Worm (Caenorhabditis elegans): ENCODE data around the gene B0457.4.
A peak's percentile ranks its signal among the peaks of the same experiment; 100 is the strongest.

Gene B0457.4

ce11 chrII:8911929-8912328 is at the start of gene B0457.4:
Gene B0457.4 (minus strand): TSS chrII:8912029.
- TF ChIP-seq lin-15B (tag; optimal IDR thresholded peaks at IDR 0.05) (no peak), skn-1 (tag; optimal IDR thresholded peaks at IDR 0.05) (no peak), nhr-71 (tag; optimal IDR thresholded peaks at IDR 0.05) (no peak), xbp-1 (tag; optimal IDR thresholded peaks at IDR 0.05) (no peak), mab-9 (GFP tag; IDR thresholded peaks at IDR 0.05) (no peak), blmp-1 (tag; optimal IDR thresholded peaks at IDR 0.05) (no peak)

ce11 chrII:8961450-8961849 is 49.6 kb upstream of the B0457.4 start:
- no peak for TF ChIP-seq mep-1 (tag; optimal IDR thresholded peaks at IDR 0.05)
- no peak for TF ChIP-seq ces-1 (GFP tag; optimal IDR thresholded peaks at IDR 0.05)
- no peak for TF ChIP-seq lin-39 (tag; optimal IDR thresholded peaks at IDR 0.05)
- TF ChIP-seq vab-15 (tag; optimal IDR thresholded peaks at IDR 0.05) = no peak
- TF ChIP-seq snpc-4 (tag; optimal IDR thresholded peaks at IDR 0.05) = no peak
- peak; percentile 62 for TF ChIP-seq rnt-1 (tag; optimal IDR thresholded peaks at IDR 0.05)
- TF ChIP-seq ceh-88 (GFP tag; IDR thresholded peaks at IDR 0.05) = no peak
- TF ChIP-seq nhr-47 (tag; optimal IDR thresholded peaks at IDR 0.05) = no peak
- TF ChIP-seq mab-9 (GFP tag; IDR thresholded peaks at IDR 0.05) = no peak
- no peak for TF ChIP-seq unc-86 (tag; optimal IDR thresholded peaks at IDR 0.05)
- no peak for TF ChIP-seq zag-1 (tag; optimal IDR thresholded peaks at IDR 0.05)
- TF ChIP-seq ets-5 (GFP tag; IDR thresholded peaks at IDR 0.05) = no peak
- no peak for TF ChIP-seq snu-23 (GFP tag; optimal IDR thresholded peaks at IDR 0.05)
- no peak for TF ChIP-seq sup-37 (GFP tag; optimal IDR thresholded peaks at IDR 0.05)
- TF ChIP-seq fos-1 (tag; optimal IDR thresholded peaks at IDR 0.05) = no peak
- no peak for TF ChIP-seq nhr-90 (tag; optimal IDR thresholded peaks at IDR 0.05; ENCODE audit: poor library complexity)
- no peak for TF ChIP-seq zip-4 (GFP tag; optimal IDR thresholded peaks at IDR 0.05)
- no peak for TF ChIP-seq jun-1 (tag; optimal IDR thresholded peaks at IDR 0.05)
- no peak for TF ChIP-seq Y116A8C.19 (tag; optimal IDR thresholded peaks at IDR 0.05; ENCODE audit: borderline replicate concordance)
- no peak for TF ChIP-seq mdl-1 (tag; optimal IDR thresholded peaks at IDR 0.05)
- peak; percentile 42 for TF ChIP-seq lin-14 (GFP tag; optimal IDR thresholded peaks at IDR 0.05)
- TF ChIP-seq skn-1 (tag; optimal IDR thresholded peaks at IDR 0.05) = no peak
- no peak for TF ChIP-seq nhr-28 (tag; optimal IDR thresholded peaks at IDR 0.05)
- no peak for TF ChIP-seq egl-13 (tag; optimal IDR thresholded peaks at IDR 0.05)
- no peak for TF ChIP-seq lin-35 (GFP tag; optimal IDR thresholded peaks at IDR 0.05)
- peak; percentile 15 for TF ChIP-seq nhr-71 (tag; optimal IDR thresholded peaks at IDR 0.05)
- no peak for TF ChIP-seq aha-1 (tag; optimal IDR thresholded peaks at IDR 0.05)
- TF ChIP-seq pag-3 (tag; optimal IDR thresholded peaks at IDR 0.05; ENCODE audit: borderline replicate concordance, insufficient read depth) = no peak
- TF ChIP-seq C16A3.4 (tag; optimal IDR thresholded peaks at IDR 0.05) = no peak
- TF ChIP-seq dpl-1 (GFP tag; optimal IDR thresholded peaks at IDR 0.05) = no peak
- peak; percentile 42 for TF ChIP-seq unc-130 (tag; optimal IDR thresholded peaks at IDR 0.05)
- TF ChIP-seq efl-1 (optimal IDR thresholded peaks at IDR 0.05) = no peak
- peak in 1 of 2 experiments; percentile 65 for TF ChIP-seq efl-1 (GFP tag; optimal IDR thresholded peaks at IDR 0.05 in 1 of 2)
- no peak for TF ChIP-seq ztf-11 (tag; optimal IDR thresholded peaks at IDR 0.05)
- TF ChIP-seq blmp-1 (tag; optimal IDR thresholded peaks at IDR 0.05) = no peak
- no peak for TF ChIP-seq hlh-17 (GFP tag; optimal IDR thresholded peaks at IDR 0.05; ENCODE audit: borderline replicate concordance)
- TF ChIP-seq lir-3 (tag; optimal IDR thresholded peaks at IDR 0.05; ENCODE audit: poor library complexity) = no peak
- no peak for TF ChIP-seq nhr-19 (GFP tag; conservative IDR thresholded peaks at IDR 0.05)
- TF ChIP-seq ama-1 (optimal IDR thresholded peaks at IDR 0.05) = peak; percentile 9
- no peak for TF ChIP-seq C04F5.9 (tag; optimal IDR thresholded peaks at IDR 0.05)
- TF ChIP-seq elt-3 (tag; optimal IDR thresholded peaks at IDR 0.05) = no peak
- no peak for TF ChIP-seq sptf-1 (tag; optimal IDR thresholded peaks at IDR 0.05)
- no peak for TF ChIP-seq ceh-82 (tag; optimal IDR thresholded peaks at IDR 0.05)
- TF ChIP-seq ceh-8 (GFP tag; optimal IDR thresholded peaks at IDR 0.05) = no peak
- no peak for TF ChIP-seq lsy-2 (tag; optimal IDR thresholded peaks at IDR 0.05)
- no peak for TF ChIP-seq nhr-77 (tag; optimal IDR thresholded peaks at IDR 0.05)

Measured in whole organism, L1 larva.